Worm (Caenorhabditis elegans): ENCODE results near the gene slc-25A32.

Gene slc-25A32

ce11 chrII:8269855-8270647 lies 6.0 kb upstream of the slc-25A32 start, which contains the start of gene tdc-1 (continued):
- TF ChIP-seq attf-3 (GFP tag; conservative IDR thresholded peaks at IDR 0.05) = no peak
- no peak for TF ChIP-seq ceh-79 (tag; optimal IDR thresholded peaks at IDR 0.05)
- no peak for TF ChIP-seq Y53F4B.3 (GFP tag; IDR thresholded peaks at IDR 0.05)
- TF ChIP-seq tlf-1 (GFP tag; optimal IDR thresholded peaks at IDR 0.05) = no peak
- TF ChIP-seq madf-6 (GFP tag; IDR thresholded peaks at IDR 0.05) = peak; percentile 93
- TF ChIP-seq T07F8.4 (tag; optimal IDR thresholded peaks at IDR 0.05) = no peak
- peak; percentile 88 for TF ChIP-seq F33H1.4 (GFP tag; IDR thresholded peaks at IDR 0.05)
- TF ChIP-seq chd-7 (tag; optimal IDR thresholded peaks at IDR 0.05) = no peak
- no peak for TF ChIP-seq unc-62 (GFP tag; optimal IDR thresholded peaks at IDR 0.05)
- no peak for TF ChIP-seq die-1 (tag; optimal IDR thresholded peaks at IDR 0.05)
- TF ChIP-seq sea-2 (GFP tag; IDR thresholded peaks at IDR 0.05) = no peak
- TF ChIP-seq cebp-1 (GFP tag; IDR thresholded peaks at IDR 0.05) = no peak
- TF ChIP-seq cebp-1 (tag; optimal IDR thresholded peaks at IDR 0.05) = no peak

ce11 chrII:8273060-8273459 lies 3.0 kb upstream of the slc-25A32 start:
- TF ChIP-seq cebp-2 (GFP tag; IDR thresholded peaks at IDR 0.05) (no peak), F49E8.2 (tag; optimal IDR thresholded peaks at IDR 0.05; ENCODE audit: insufficient read depth) (peak; percentile 64), ekl-4 (GFP tag; IDR thresholded peaks at IDR 0.05) (peak; percentile 65), B0336.3 (GFP tag; IDR thresholded peaks at IDR 0.05) (peak; percentile 64; the same call in 1 of the 2 replicates), die-1 (tag; optimal IDR thresholded peaks at IDR 0.05) (no peak), athp-1 (tag; optimal IDR thresholded peaks at IDR 0.05) (peak; percentile 29), egl-18 (GFP tag; IDR thresholded peaks at IDR 0.05) (no peak), him-1 (tag; optimal IDR thresholded peaks at IDR 0.05) (peak; percentile 20), nfya-2 (GFP tag; IDR thresholded peaks at IDR 0.05) (no peak), F33H1.4 (GFP tag; IDR thresholded peaks at IDR 0.05) (peak; percentile 42), xnd-1 (tag; optimal IDR thresholded peaks at IDR 0.05) (peak; percentile 44), nhr-80 (tag; optimal IDR thresholded peaks at IDR 0.05) (no peak), snpc-1.1 (tag; optimal IDR thresholded peaks at IDR 0.05; ENCODE audit: insufficient read depth) (no peak), lin-54 (GFP tag; optimal IDR thresholded peaks at IDR 0.05) (peak; percentile 13), rcor-1 (GFP tag; IDR thresholded peaks at IDR 0.05) (peak; percentile 20; the same call in 1 of the 2 replicates), madf-6 (GFP tag; IDR thresholded peaks at IDR 0.05) (peak; percentile 65), hrde-1 (tag; optimal IDR thresholded peaks at IDR 0.05; ENCODE audit: borderline replicate concordance) (peak; percentile 29), C17E4.6 (GFP tag; IDR thresholded peaks at IDR 0.05) (no peak), K11D2.4 (GFP tag; IDR thresholded peaks at IDR 0.05) (no peak), ama-1 (optimal IDR thresholded peaks at IDR 0.05) (no peak), ama-1 (GFP tag; optimal IDR thresholded peaks at IDR 0.05) (peak in 1 of 2 experiments; percentile 2), Y53G8AR.9 (GFP tag; conservative IDR thresholded peaks at IDR 0.05) (0 out of 2 replicates have a peak, but pooled peaks have one; percentile 50), tlf-1 (GFP tag; optimal IDR thresholded peaks at IDR 0.05) (peak; percentile 47), zim-3 (tag; optimal IDR thresholded peaks at IDR 0.05) (peak; percentile 3), atf-7 (tag; optimal IDR thresholded peaks at IDR 0.05) (peak; percentile 6), cebp-1 (GFP tag; IDR thresholded peaks at IDR 0.05) (no peak), cebp-1 (tag; optimal IDR thresholded peaks at IDR 0.05) (no peak), unc-130 (GFP tag; optimal IDR thresholded peaks at IDR 0.05) (peak; percentile 25)

ce11 chrII:8278415-8278814 lies 2.3 kb downstream of the slc-25A32 start, which contains the start of the genes mrpl-10 and clec-142:
TSS of gene mrpl-10 (minus strand) at chrII:8278515.
TSS of gene clec-142 (plus strand) at chrII:8278678.
- TF ChIP-seq let-526 (GFP tag; IDR thresholded peaks at IDR 0.05) (no peak), C06A6.2 (GFP tag; conservative IDR thresholded peaks at IDR 0.05) (no peak), ekl-4 (GFP tag; IDR thresholded peaks at IDR 0.05) (no peak), B0336.3 (GFP tag; IDR thresholded peaks at IDR 0.05) (no peak), ets-4 (GFP tag; optimal IDR thresholded peaks at IDR 0.05) (no peak), T26A5.8 (tag; optimal IDR thresholded peaks at IDR 0.05) (no peak), Y79H2A.3 (GFP tag; conservative IDR thresholded peaks at IDR 0.05) (no peak), F57C9.4 (tag; optimal IDR thresholded peaks at IDR 0.05) (no peak), athp-1 (tag; optimal IDR thresholded peaks at IDR 0.05) (no peak), nhr-120 (GFP tag; IDR thresholded peaks at IDR 0.05) (no peak), F22D6.2 (tag; optimal IDR thresholded peaks at IDR 0.05) (no peak), B0035.1 (tag; optimal IDR thresholded peaks at IDR 0.05) (no peak), K11D2.4 (GFP tag; IDR thresholded peaks at IDR 0.05) (no peak), lsy-27 (tag; optimal IDR thresholded peaks at IDR 0.05; ENCODE audit: borderline replicate concordance, insufficient read depth) (no peak), ZK185.1 (tag; optimal IDR thresholded peaks at IDR 0.05; ENCODE audit: poor library complexity, severe bottlenecking) (no peak)

All from whole organism, young adult.